Fruit fly (Drosophila melanogaster) whole organism, larva: ENCODE results near the gene Smr.

Experiments
- noc ChIP-seq: fragments of 200-800 bp; sonication (Bioruptor generic); optimal IDR thresholded peaks from 3 replicates; lab custom pipeline; 2019; ENCODE audit warnings: missing biosample characterization, mild to moderate bottlenecking, missing genetic modification characterization, moderate library complexity

The Smr gene

DNA sequence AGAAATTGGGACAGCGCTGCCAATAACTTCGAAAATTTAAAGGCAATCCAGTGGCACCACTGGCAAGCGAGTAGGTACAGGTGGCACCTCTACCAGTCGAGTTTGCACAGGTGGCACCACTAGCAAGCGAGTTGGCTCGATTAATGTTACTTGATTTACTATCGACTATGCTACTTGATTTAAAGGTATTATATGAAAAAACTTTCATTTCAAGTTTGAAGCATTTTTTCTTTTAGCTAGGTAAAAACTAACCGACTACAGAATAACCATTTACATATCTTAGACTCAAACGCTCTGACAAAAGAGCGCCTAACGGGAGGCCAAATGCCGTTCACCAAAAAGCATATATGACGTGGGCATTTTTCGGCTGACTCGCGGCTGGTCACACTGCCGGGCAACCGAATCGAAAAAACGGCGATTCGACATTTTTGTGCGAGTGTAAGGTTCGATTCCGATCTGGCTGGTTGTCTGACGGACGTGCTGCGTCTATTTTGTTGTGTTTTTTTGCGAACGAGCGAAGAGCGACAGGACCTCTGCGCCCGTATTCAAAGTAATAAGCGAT is 83.3 kb downstream of the Smr start, which contains the start of gene Tis11:
TSS of gene Tis11 (plus strand) at position 417 of the 562 bp plus-strand sequence.
- peak; percentile 4 for TF ChIP-seq noc

DNA sequence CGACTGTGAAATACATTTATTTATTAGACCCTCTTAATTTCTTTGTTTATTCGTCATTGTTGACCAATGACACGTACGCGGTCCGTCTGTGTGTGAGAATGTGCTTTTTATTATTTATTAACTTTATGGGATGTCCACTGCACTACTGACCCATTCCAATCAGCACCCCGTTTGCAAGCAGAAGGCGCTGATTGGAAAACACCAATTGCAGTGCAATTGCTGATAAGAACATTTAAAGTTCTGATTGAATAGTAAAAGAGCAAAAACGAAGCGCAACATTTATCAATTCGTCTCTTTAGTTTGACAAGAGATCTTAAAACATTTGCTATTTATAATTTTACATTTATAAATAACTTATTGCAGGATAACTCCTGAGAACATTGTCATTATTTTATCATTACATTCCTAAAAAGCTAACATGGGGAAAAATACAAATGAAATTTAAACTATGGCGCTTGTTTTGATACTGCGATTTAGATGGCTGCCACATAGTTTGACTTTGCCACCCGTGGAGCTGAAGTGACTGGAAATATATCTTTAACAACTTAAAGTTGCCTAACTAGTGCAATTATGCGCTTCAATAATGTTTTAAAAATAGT is 83.9 kb downstream of the Smr start:
- no peak for TF ChIP-seq noc

DNA sequence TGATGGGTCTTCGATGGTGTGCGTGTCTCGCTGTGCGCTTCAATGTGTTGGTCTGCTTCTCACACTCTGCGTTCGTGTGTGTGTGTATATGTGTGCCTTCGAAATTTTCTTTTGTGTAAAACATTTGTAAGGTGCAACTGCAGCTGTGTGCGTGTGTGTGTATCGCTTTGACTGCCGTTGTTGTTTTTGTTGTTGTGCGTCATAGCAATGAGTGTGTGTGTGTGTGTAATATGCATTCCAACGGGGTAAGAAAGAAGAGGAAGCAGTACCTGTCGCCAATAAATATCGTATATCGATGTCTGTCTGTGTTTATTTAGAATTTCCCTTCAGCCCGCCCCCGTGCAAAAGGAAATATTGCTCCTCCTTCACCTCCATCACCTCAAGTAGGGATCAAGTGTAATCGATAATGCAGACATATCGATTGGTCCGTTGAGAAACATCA is 88.1 kb downstream of the Smr start:
- TF ChIP-seq noc, result peak; percentile 14

DNA sequence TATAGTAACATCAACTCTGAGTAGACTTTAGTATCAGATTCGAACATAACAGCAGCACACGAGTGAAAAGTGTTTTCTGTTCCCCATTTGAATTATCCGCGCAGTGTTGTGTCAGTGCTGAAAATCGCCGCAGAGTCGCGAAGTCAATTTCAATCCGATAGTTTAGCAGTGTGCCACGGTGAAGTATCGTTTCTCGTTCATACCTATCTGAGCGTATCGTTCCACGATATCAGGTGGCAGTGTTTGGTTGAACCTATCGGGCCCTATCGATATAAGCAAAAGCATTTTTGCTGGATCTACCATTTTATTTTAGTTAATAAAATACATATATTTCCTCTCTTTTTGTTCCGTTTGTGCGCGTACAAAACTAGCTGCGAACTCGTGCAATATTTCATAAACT is 88.8 kb downstream of the Smr start, which contains the start of gene CkIalpha:
TSS of gene CkIalpha (plus strand) at position 53 of the 400 bp plus-strand sequence.
- no peak for TF ChIP-seq noc

DNA sequence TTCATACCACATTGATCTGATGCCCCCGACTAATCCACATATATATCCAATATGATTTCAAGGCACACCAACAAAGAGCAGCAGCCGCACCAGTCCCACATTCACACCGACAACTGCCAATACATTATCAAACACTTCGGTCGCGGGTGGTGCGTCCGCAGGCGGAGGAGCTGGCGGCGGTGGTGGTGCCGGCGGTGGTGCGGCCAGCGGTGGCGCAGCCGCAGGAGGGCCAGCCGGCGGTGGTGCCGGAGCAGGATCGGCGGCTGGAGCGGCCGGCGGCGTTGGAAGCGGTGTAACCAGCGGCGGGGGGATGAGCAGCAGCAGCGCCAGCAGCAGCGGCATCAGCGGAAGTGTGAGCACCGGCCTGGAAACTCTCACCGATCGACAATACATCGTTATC is 90.8 kb downstream of the Smr start:
- no peak for TF ChIP-seq noc

DNA sequence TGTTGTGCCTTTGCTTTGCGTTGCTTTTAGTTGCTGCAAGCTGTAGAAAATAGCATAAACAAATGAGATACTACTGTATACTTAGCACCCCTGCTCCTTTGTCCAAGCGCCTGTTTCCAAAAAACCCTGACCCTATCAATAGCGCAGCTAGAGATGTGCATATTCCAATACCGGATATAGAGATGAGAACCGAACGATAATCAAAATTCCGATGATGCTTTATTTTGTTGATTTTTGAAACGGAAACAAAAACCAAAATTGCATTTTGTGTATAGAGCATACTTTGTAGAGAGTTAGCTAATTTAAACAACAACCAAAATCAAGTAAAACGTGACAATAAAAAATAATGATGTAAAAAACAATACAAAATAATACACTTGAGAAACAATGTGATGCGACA is 97.1 kb downstream of the Smr start:
- no peak for TF ChIP-seq noc
